Worm (Caenorhabditis elegans): ENCODE data around the gene ard-1.

ard-1 gene

DNA sequence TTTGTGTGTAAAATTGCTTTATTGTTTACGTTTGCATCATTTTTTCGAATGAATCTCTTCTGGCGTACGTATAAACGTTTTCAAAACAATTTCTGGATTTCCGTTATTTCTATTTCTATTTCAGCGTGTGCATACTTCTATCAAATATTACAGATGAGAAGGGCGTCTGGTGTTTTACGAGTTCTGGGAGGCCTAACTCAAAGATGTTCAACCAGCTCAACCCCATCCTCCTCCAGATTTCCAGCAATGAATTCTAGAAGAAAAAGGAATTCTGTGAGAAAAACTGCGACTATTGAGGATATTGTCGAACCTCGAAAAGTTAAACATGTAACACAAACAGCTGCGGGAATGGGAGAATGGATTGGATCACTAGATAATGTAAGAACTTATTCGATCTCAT, 19.8 kb downstream of the ard-1 start, which contains the start of gene C08F8.2:
C08F8.2 (plus strand) TSS at position 154 of the 400 bp plus-strand sequence.
- TF ChIP-seq pqm-1 (tag; optimal IDR thresholded peaks at IDR 0.05) (no peak), ceh-9 (tag; optimal IDR thresholded peaks at IDR 0.05) (no peak), ama-1 (optimal IDR thresholded peaks at IDR 0.05) (peak; percentile 53), snpc-4 (tag; optimal IDR thresholded peaks at IDR 0.05) (no peak), ceh-28 (tag; optimal IDR thresholded peaks at IDR 0.05) (no peak), unc-62 (GFP tag; optimal IDR thresholded peaks at IDR 0.05) (no peak), unc-39 (tag; optimal IDR thresholded peaks at IDR 0.05) (no peak)

DNA sequence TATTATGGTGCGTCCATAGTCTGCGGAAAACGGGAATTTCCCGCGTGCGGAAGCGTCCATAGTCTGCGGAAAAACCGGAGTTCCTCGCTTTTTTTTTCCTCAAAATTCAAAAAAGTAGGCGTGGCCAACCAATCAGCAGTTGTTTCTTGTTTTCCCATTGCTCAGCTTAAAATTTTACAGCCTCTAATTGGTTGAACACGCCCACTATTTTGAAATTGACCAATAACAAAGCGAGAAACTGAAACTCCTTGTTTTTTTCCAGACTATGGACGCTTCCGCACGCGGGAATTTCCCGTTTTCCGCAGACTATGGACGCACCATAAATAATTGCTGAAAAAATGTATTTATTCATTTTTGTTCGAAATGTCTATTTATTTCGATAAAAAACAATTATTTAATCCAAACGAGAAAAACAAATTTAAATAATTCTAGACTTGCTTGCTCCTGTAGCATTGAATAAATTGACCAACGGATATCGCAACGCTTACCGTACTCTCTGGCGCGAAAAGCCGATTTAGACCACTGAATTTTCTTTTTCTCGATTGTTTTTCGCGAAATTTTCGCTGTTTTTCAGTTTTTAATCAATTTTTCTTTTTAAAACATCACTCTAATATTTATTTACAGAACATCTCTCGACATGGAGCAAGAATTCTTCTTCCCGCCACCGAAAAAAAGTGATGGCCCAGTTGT, 23.5 kb downstream of the ard-1 start, which contains the start of gene C08F8.3:
C08F8.3 (plus strand) TSS at position 620 of the 690 bp plus-strand sequence.
- TF ChIP-seq nfya-1 (tag; optimal IDR thresholded peaks at IDR 0.05; ENCODE audit: insufficient read depth) = peak; percentile 67

DNA sequence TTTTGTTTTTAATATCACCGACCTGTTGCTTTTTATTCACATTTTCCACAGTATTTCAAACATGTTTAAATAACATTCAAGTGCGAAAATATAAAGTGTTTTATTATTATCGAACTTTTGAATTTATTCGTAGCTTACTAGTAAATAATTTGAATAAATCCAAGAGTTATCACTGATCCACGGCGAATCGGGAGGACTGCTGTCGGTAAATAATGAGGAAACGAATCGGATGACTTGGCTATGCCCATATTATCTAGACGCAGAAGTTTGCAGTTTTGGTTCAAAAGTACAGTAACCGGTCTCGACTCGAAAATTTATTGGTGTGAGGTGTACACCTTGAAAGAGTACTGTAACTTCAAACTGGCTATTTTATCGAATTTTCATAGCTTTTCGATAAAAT, 25.4 kb downstream of the ard-1 start:
- TF ChIP-seq fkh-2 (tag; optimal IDR thresholded peaks at IDR 0.05) = no peak

DNA sequence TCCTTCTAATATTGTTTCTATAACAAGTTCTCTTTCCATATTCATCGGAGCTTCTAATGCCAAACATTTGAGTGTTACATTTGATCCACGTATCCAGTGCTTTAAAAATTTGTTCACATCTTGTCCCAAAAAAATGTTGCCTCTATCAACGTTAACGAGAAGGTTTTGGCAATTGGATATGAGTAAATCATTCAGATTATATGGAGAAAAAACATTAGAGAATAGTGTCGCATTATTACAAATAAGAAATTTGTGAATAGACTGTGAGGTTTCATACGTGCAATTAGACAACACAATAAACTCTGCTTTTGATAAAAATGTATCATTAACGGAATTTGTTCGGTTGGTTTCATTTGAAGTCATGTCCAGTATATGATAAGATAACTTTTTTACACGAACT, 28.8 kb downstream of the ard-1 start, which contains the start of gene mboa-4:
mboa-4 (minus strand) TSS at position 101 of the 400 bp plus-strand sequence.
- TF ChIP-seq fos-1 (tag; optimal IDR thresholded peaks at IDR 0.05) = no peak
- TF ChIP-seq zag-1 (tag; optimal IDR thresholded peaks at IDR 0.05) = no peak
- TF ChIP-seq ceh-16 (tag; optimal IDR thresholded peaks at IDR 0.05) = no peak
- no peak for TF ChIP-seq snpc-4 (tag; optimal IDR thresholded peaks at IDR 0.05)
- TF ChIP-seq R02D3.7 (tag; optimal IDR thresholded peaks at IDR 0.05) = no peak
- TF ChIP-seq ztf-11 (tag; optimal IDR thresholded peaks at IDR 0.05) = no peak
- TF ChIP-seq mdl-1 (tag; optimal IDR thresholded peaks at IDR 0.05) = no peak
- no peak for TF ChIP-seq nhr-23 (tag; optimal IDR thresholded peaks at IDR 0.05)

DNA sequence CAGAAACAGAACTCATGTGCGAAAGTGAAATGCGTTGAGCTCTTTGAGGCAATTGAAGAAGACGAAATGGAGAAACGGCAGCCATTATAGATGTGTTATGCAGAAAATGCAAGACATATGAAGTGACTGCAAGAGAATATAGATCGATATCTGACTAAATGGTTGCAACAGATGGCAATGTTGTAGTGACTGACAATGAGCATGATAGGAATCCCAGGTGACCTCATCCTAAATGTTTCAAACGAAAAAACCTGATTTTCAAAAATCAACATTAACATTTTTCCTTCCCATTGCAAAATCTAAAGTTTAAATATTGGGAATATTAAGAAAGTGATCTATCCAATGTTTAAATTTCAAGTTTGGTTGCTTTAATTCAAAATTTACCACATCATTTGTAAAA, 29.6 kb downstream of the ard-1 start, which contains the start of gene C08F8.15:
C08F8.15 (minus strand) TSS at position 101 of the 400 bp plus-strand sequence.
- TF ChIP-seq nhr-77 (tag; optimal IDR thresholded peaks at IDR 0.05) (no peak), lin-15B (tag; optimal IDR thresholded peaks at IDR 0.05) (no peak), ceh-9 (tag; optimal IDR thresholded peaks at IDR 0.05) (no peak), ama-1 (optimal IDR thresholded peaks at IDR 0.05) (no peak), eor-1 (tag; optimal IDR thresholded peaks at IDR 0.05) (no peak), pqm-1 (tag; optimal IDR thresholded peaks at IDR 0.05) (no peak), pha-4 (tag; optimal IDR thresholded peaks at IDR 0.05) (no peak), egl-27 (tag; optimal IDR thresholded peaks at IDR 0.05) (no peak), nhr-28 (tag; optimal IDR thresholded peaks at IDR 0.05) (no peak)

DNA sequence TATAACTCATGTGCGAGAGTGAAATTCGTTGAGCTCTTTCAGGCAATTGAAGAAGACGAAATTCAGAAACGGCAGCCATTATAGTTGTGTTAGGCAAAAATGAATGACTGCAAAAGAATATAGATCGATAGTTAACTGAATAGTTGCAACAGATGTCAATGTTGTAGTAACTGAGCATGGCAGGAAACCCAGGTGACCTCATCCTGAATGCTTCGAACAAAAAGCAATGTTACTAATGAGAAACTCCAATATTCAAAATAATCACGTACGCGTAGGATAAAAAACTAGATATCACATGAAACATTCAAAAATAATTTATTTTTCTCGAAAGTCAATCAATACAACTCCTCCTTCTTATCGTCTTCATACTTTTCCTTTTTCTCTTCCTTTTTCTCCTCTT, 31.4 kb downstream of the ard-1 start, which contains the start of gene fbxb-9:
fbxb-9 (minus strand) TSS at position 101 of the 400 bp plus-strand sequence.
- TF ChIP-seq elt-1 (tag; optimal IDR thresholded peaks at IDR 0.05) = no peak
- TF ChIP-seq skn-1 (tag; optimal IDR thresholded peaks at IDR 0.05) = no peak
- TF ChIP-seq hmg-11 (tag; optimal IDR thresholded peaks at IDR 0.05) = no peak

DNA sequence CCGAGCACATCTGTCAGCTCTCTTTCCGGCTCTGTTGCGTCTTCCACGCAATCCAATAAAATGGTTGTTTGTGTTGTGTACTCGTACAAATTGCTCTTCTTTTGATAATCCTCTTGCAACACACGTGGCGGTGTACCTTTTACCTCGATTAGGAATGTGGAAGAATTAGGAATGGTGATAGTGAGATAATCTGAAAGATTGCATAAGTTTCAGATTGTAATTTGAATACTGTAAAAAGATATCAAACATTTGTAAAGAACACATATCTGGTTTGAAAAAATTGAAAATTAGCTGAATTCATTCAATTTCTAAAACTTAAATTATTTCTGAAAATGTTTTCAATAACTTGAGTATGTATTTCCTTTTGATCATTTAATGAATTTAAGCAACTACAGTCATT, 33.8 kb downstream of the ard-1 start, which contains the start of gene C08F8.6:
C08F8.6 (minus strand) TSS at position 101 of the 400 bp plus-strand sequence.
- TF ChIP-seq lin-39 (tag; optimal IDR thresholded peaks at IDR 0.05) = no peak
- no peak for TF ChIP-seq mml-1 (tag; optimal IDR thresholded peaks at IDR 0.05)
- TF ChIP-seq nhr-28 (tag; optimal IDR thresholded peaks at IDR 0.05) = no peak
- TF ChIP-seq R02D3.7 (tag; optimal IDR thresholded peaks at IDR 0.05) = no peak
- TF ChIP-seq unc-39 (tag; optimal IDR thresholded peaks at IDR 0.05) = no peak
- no peak for TF ChIP-seq lin-15B (tag; optimal IDR thresholded peaks at IDR 0.05)
- no peak for TF ChIP-seq skn-1 (tag; optimal IDR thresholded peaks at IDR 0.05)
- TF ChIP-seq nhr-25 (tag; optimal IDR thresholded peaks at IDR 0.05) = no peak

DNA sequence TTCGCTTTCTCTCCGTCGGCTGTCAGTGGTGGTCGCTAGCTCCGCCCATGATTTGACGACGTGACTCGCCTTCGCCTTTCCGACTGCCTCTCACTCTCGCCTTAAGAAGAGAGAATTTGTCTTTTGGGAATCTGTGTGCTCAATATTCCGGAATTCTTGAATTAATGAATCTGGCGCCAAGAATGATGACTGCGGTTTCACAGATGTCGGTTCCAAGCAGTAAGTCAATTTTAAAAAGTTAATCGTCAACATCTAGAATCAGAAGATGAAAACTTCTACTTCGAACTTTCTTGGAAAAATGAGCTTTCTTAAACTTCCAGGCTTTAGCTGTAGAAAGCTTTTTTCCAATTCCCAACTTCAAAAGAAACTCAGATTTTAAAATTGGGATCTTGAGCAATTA, 38.6 kb downstream of the ard-1 start, which contains the start of gene nhr-67:
nhr-67 (plus strand) TSS at position 97 of the 400 bp plus-strand sequence.
- TF ChIP-seq nfya-1 (tag; optimal IDR thresholded peaks at IDR 0.05; ENCODE audit: insufficient read depth) = peak; percentile 66
- TF ChIP-seq nhr-25 (tag; optimal IDR thresholded peaks at IDR 0.05) = no peak

Data from whole organism, L3 larva.